Fruit fly (Drosophila melanogaster) whole organism, embryonic: ENCODE results near the gene lobo.

ENCODE experiments used
- B-H2 ChIP-seq: fragments of 200-800 bp; sonication (Bioruptor generic); optimal IDR thresholded peaks from 2 replicates; lab custom pipeline; 2018; ENCODE audit warnings: missing biosample characterization, mild to moderate bottlenecking, missing genetic modification characterization
- CG10979 ChIP-seq: fragments of 200-800 bp; sonication (Bioruptor generic); optimal IDR thresholded peaks from 2 replicates; lab custom pipeline; 2018; ENCODE audit warnings: missing biosample characterization, mild to moderate bottlenecking, missing genetic modification characterization, moderate library complexity
- CG11085 ChIP-seq: fragments of 200-800 bp; sonication (Bioruptor generic); IDR thresholded peaks from 2 replicates; pipeline ENCODE4 v1.3.6; 2022; ENCODE audit warnings: missing biosample characterization, missing genetic modification characterization
- CG11398 ChIP-seq: fragments of 200-800 bp; sonication (Bioruptor generic); optimal IDR thresholded peaks from 2 replicates; lab custom pipeline; 2016; ENCODE audit warnings: missing biosample characterization, missing genetic modification characterization
- CG11456 ChIP-seq: fragments of 200-800 bp; sonication (Bioruptor generic); IDR thresholded peaks from 3 replicates; pipeline ENCODE4 v1.3.6; 2022; ENCODE audit warnings: missing biosample characterization, missing genetic modification characterization
- CG11560 ChIP-seq: fragments of 200-800 bp; sonication (Bioruptor generic); IDR thresholded peaks from 3 replicates; pipeline ENCODE4 v1.3.6; 2022; ENCODE audit warnings: missing biosample characterization, missing genetic modification characterization
- CG12236 ChIP-seq: fragments of 200-800 bp; sonication (Bioruptor generic); optimal IDR thresholded peaks from 2 replicates; lab custom pipeline; 2016; ENCODE audit warnings: missing biosample characterization, missing genetic modification characterization
- CG12744 ChIP-seq: fragments of 200-800 bp; sonication (Bioruptor generic); optimal IDR thresholded peaks from 2 replicates; lab custom pipeline; 2016; ENCODE audit warnings: missing biosample characterization, missing genetic modification characterization
- CG13296 ChIP-seq: fragments of 200-800 bp; sonication (Bioruptor generic); optimal IDR thresholded peaks from 3 replicates; lab custom pipeline; 2018; ENCODE audit warnings: missing biosample characterization, mild to moderate bottlenecking, missing genetic modification characterization
- CG14965 ChIP-seq: fragments of 200-800 bp; sonication (Bioruptor generic); optimal IDR thresholded peaks from 2 replicates; lab custom pipeline; 2016; ENCODE audit warnings: missing biosample characterization, missing genetic modification characterization, borderline replicate concordance
- CG1647 ChIP-seq: fragments of 200-800 bp; sonication (Bioruptor generic); optimal IDR thresholded peaks from 3 replicates; lab custom pipeline; 2016; ENCODE audit warnings: missing biosample characterization, missing genetic modification characterization
- CG17359 ChIP-seq: fragments of 200-800 bp; sonication (Bioruptor generic); optimal IDR thresholded peaks from 3 replicates; lab custom pipeline; 2018; ENCODE audit warnings: missing biosample characterization, mild to moderate bottlenecking, missing genetic modification characterization, moderate library complexity
- CG18476 ChIP-seq: fragments of 200-800 bp; sonication (Bioruptor generic); optimal IDR thresholded peaks from 2 replicates; lab custom pipeline; 2016; ENCODE audit warnings: missing biosample characterization, mild to moderate bottlenecking, missing genetic modification characterization
- CG2202 ChIP-seq: fragments of 200-800 bp; sonication (Bioruptor generic); optimal IDR thresholded peaks from 2 replicates; lab custom pipeline; 2018; ENCODE audit warnings: missing biosample characterization, mild to moderate bottlenecking, missing genetic modification characterization
- CG31365 ChIP-seq: fragments of 200-800 bp; sonication (Bioruptor generic); optimal IDR thresholded peaks from 2 replicates; lab custom pipeline; 2018; ENCODE audit warnings: missing biosample characterization, mild to moderate bottlenecking, missing genetic modification characterization
- CG3281 ChIP-seq: fragments of 200-800 bp; sonication (Bioruptor generic); optimal IDR thresholded peaks from 3 replicates; lab custom pipeline; 2017; ENCODE audit warnings: missing biosample characterization, mild to moderate bottlenecking, missing genetic modification characterization
- CG34422 ChIP-seq: fragments of 200-800 bp; sonication (Bioruptor generic); IDR thresholded peaks from 3 replicates; pipeline ENCODE4 v1.3.6; 2022; ENCODE audit warnings: missing biosample characterization, missing genetic modification characterization
- CG3995 ChIP-seq: fragments of 200-800 bp; sonication (Bioruptor generic); optimal IDR thresholded peaks from 3 replicates; lab custom pipeline; 2016; ENCODE audit warnings: missing biosample characterization, missing genetic modification characterization
- CG4360 ChIP-seq: fragments of 200-800 bp; sonication (Bioruptor generic); IDR thresholded peaks from 2 replicates; pipeline ENCODE4 v1.3.6; 2022; ENCODE audit warnings: missing biosample characterization, missing genetic modification characterization
- CG5180 ChIP-seq: fragments of 200-800 bp; sonication (Bioruptor generic); optimal IDR thresholded peaks from 3 replicates; lab custom pipeline; 2017; ENCODE audit warnings: missing biosample characterization, missing genetic modification characterization, mild to moderate bottlenecking, moderate library complexity, missing genetic modification reagents
- CG6791 ChIP-seq: fragments of 200-800 bp; sonication (Bioruptor generic); IDR thresholded peaks from 3 replicates; pipeline ENCODE4 v1.3.6; 2022; ENCODE audit warnings: missing biosample characterization, missing genetic modification characterization; ENCODE audit not compliant: partially characterized antibody
- CG7987 ChIP-seq: fragments of 200-800 bp; sonication (Bioruptor generic); optimal IDR thresholded peaks from 2 replicates; lab custom pipeline; 2018; ENCODE audit warnings: missing biosample characterization, mild to moderate bottlenecking, missing genetic modification characterization, moderate library complexity
- CG9932 ChIP-seq: fragments of 200-800 bp; sonication (Bioruptor generic); IDR thresholded peaks from 2 replicates; pipeline ENCODE4 v1.3.6; 2022; ENCODE audit warnings: missing biosample characterization, missing genetic modification characterization
- Dll ChIP-seq: fragments of 200-800 bp; sonication (Bioruptor generic); IDR thresholded peaks from 4 replicates; pipeline ENCODE4 v1.3.6; 2022; ENCODE audit warnings: missing biosample characterization, missing genetic modification characterization; ENCODE audit not compliant: partially characterized antibody
- Ets97D ChIP-seq: fragments of 200-800 bp; sonication (Bioruptor generic); optimal IDR thresholded peaks from 3 replicates; lab custom pipeline; 2016; ENCODE audit warnings: missing biosample characterization, missing genetic modification characterization
- Mes4 ChIP-seq: fragments of 200-800 bp; sonication (Bioruptor generic); optimal IDR thresholded peaks from 2 replicates; lab custom pipeline; 2016; ENCODE audit warnings: missing biosample characterization, missing genetic modification characterization
- NC2α ChIP-seq: fragments of 200-800 bp; sonication (Bioruptor generic); optimal IDR thresholded peaks from 2 replicates; lab custom pipeline; 2016; ENCODE audit warnings: missing biosample characterization, missing genetic modification characterization
- Oaz ChIP-seq: fragments of 200-800 bp; sonication (Bioruptor generic); IDR thresholded peaks from 2 replicates; pipeline ENCODE4 v1.3.6; 2022; ENCODE audit warnings: missing biosample characterization, missing genetic modification characterization
- Poxn ChIP-seq: fragments of 200-800 bp; sonication (Bioruptor generic); IDR thresholded peaks from 2 replicates; pipeline ENCODE4 v1.3.6; 2022; ENCODE audit warnings: missing biosample characterization, missing genetic modification characterization
- Scr ChIP-seq: fragments of 200-800 bp; sonication (Bioruptor generic); IDR thresholded peaks from 2 replicates; pipeline ENCODE4 v1.3.6; 2022; ENCODE audit warnings: missing biosample characterization, missing genetic modification characterization; ENCODE audit not compliant: partially characterized antibody
- Ssrp ChIP-seq: fragments of 200-800 bp; sonication (Bioruptor generic); optimal IDR thresholded peaks from 2 replicates; lab custom pipeline; 2018; ENCODE audit warnings: missing biosample characterization, mild to moderate bottlenecking, missing genetic modification characterization, moderate library complexity
- Taf1 ChIP-seq: fragments of 200-800 bp; sonication (Bioruptor generic); IDR thresholded peaks from 2 replicates; pipeline ENCODE4 v1.3.6; 2022; ENCODE audit warnings: missing biosample characterization, missing genetic modification characterization
- Tbp ChIP-seq: fragments of >200 bp; optimal IDR thresholded peaks from 2 replicates; lab custom pipeline; 2018; ENCODE audit warnings: missing biosample characterization, missing genetic modification characterization
- Xbp1 ChIP-seq: fragments of 200-800 bp; sonication (Bioruptor generic); optimal IDR thresholded peaks from 3 replicates; lab custom pipeline; 2016; ENCODE audit warnings: missing biosample characterization, mild to moderate bottlenecking, missing genetic modification characterization
- ap ChIP-seq: fragments of 200-800 bp; sonication (Bioruptor generic); IDR thresholded peaks from 2 replicates; pipeline ENCODE4 v1.3.6; 2022; ENCODE audit warnings: missing biosample characterization, missing genetic modification characterization
- ase ChIP-seq: fragments of 200-800 bp; sonication (Bioruptor generic); IDR thresholded peaks from 3 replicates; pipeline ENCODE4 v1.3.6; 2022; ENCODE audit warnings: missing biosample characterization, missing genetic modification characterization
- chn ChIP-seq: fragments of 200-800 bp; sonication (Bioruptor generic); optimal IDR thresholded peaks from 2 replicates; lab custom pipeline; 2016; ENCODE audit warnings: missing biosample characterization, missing genetic modification characterization
- crc ChIP-seq: fragments of 200-800 bp; sonication (Bioruptor generic); optimal IDR thresholded peaks from 2 replicates; lab custom pipeline; 2016; ENCODE audit warnings: missing biosample characterization, missing genetic modification characterization
- emc ChIP-seq: fragments of 200-800 bp; sonication (Bioruptor generic); optimal IDR thresholded peaks from 2 replicates; lab custom pipeline; 2016; ENCODE audit warnings: missing biosample characterization, missing genetic modification characterization
- gsb-n ChIP-seq: fragments of 200-800 bp; sonication (Bioruptor generic); optimal IDR thresholded peaks from 3 replicates; lab custom pipeline; 2018; ENCODE audit warnings: missing biosample characterization, mild to moderate bottlenecking, missing genetic modification characterization
- hbn ChIP-seq: fragments of 200-800 bp; sonication (Bioruptor generic); IDR thresholded peaks from 2 replicates; pipeline ENCODE4 v1.3.6; 2022; ENCODE audit warnings: missing biosample characterization, missing genetic modification characterization; ENCODE audit not compliant: partially characterized antibody
- jing ChIP-seq: fragments of 200-800 bp; sonication (Bioruptor generic); optimal IDR thresholded peaks from 2 replicates; lab custom pipeline; 2018; ENCODE audit warnings: missing biosample characterization, mild to moderate bottlenecking, missing genetic modification characterization
- oc ChIP-seq: fragments of 200-800 bp; sonication (Bioruptor generic); optimal IDR thresholded peaks from 2 replicates; lab custom pipeline; 2018; ENCODE audit warnings: missing biosample characterization, mild to moderate bottlenecking, missing genetic modification characterization, moderate library complexity
- prd ChIP-seq, 3 experiments: fragments of >200 bp in 2 of 3; fragments of 200-800 bp in 1 of 3; sonication (Bioruptor generic) in 1 of 3; optimal IDR thresholded peaks in 2 of 3; IDR thresholded peaks in 1 of 3; 2 replicates in 2 of 3; 3 replicates in 1 of 3; pipeline versions ENCODE4 v1.3.6 to Lab custom; 2017 to 2022; ENCODE audit warnings: missing biosample characterization in 1 of 3, missing genetic modification characterization in 1 of 3
- pros ChIP-seq: fragments of 200-800 bp; sonication (Bioruptor generic); optimal IDR thresholded peaks from 3 replicates; lab custom pipeline; 2019; ENCODE audit warnings: missing biosample characterization, mild to moderate bottlenecking, missing genetic modification characterization, moderate library complexity
- trh ChIP-seq: fragments of 200-800 bp; sonication (Bioruptor generic); optimal IDR thresholded peaks from 2 replicates; lab custom pipeline; 2016; ENCODE audit warnings: missing biosample characterization, missing genetic modification characterization
- twi ChIP-seq: fragments of 200-800 bp; optimal IDR thresholded peaks from 2 replicates; lab custom pipeline; 2019; ENCODE audit warnings: missing biosample characterization, mild to moderate bottlenecking, missing genetic modification characterization, moderate library complexity
- unc-4 ChIP-seq: fragments of 200-800 bp; sonication (Bioruptor generic); IDR thresholded peaks from 2 replicates; pipeline ENCODE4 v1.3.6; 2022; ENCODE audit warnings: missing biosample characterization, missing genetic modification characterization; ENCODE audit not compliant: partially characterized antibody
- zen ChIP-seq: fragments of 200-800 bp; sonication (Bioruptor generic); optimal IDR thresholded peaks from 3 replicates; lab custom pipeline; 2018; ENCODE audit warnings: missing biosample characterization, mild to moderate bottlenecking, missing genetic modification characterization, moderate library complexity

lobo gene

DNA sequence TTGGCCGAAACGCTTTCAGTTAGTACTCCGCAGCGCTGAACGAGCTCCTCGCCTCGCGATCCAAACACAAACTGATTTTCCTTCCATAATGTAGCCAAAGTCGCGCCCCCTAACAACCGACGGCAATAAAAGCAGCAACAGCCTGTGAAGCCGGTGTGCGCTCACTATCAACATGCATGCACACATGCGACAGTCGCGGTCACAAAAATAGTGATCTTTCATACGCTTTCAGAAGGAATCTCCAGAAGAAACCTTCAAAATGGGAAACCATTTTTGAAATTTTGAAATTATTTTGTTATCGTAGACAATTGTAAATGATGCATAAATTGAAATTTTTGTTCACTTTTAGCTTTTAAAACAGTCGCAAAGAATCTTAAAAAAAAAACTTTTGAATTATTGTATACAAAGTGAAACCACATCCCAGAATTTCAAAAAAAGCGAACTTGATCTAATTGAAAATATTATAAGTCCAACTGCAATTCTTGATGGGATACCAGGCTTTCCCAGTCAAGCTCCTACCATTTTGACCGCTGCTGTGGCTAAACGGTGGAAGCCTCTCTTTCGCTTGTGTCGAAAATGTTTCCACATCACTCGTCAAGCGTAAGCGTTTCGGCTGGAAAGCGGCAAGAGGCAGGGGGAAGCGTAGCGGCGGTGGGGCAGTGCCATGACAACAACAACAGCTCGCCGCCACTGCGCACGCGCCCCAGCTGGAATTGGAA lies 38.9 kb upstream of the lobo start, which contains the start of gene Cad96Cb (continued):
- TF ChIP-seq Poxn (GFP tag; lab: Robert Waterston, UW): no peak
- peak; percentile 85 for TF ChIP-seq Mes4 (GFP tag; lab: Kevin White, UChicago)
- peak; percentile 41; the same call in 2 of the 3 replicates for TF ChIP-seq CG34422 (GFP tag; lab: Robert Waterston, UW)
- TF ChIP-seq Xbp1 (GFP tag; lab: Kevin White, UChicago): peak; percentile 77
- peak; percentile 69 for TF ChIP-seq CG12744 (GFP tag; lab: Kevin White, UChicago)
- peak; percentile 59 for TF ChIP-seq crc
- TF ChIP-seq NC2α: peak; percentile 62
- TF ChIP-seq CG6791 (GFP tag; lab: Robert Waterston, UW): no peak
- peak; percentile 40 for TF ChIP-seq CG14965 (GFP tag; lab: Kevin White, UChicago)
- peak; percentile 38 for TF ChIP-seq jing (GFP tag; lab: Kevin White, UChicago)
- peak; percentile 28 for TF ChIP-seq Ets97D (GFP tag; lab: Kevin White, UChicago)
- no peak for TF ChIP-seq CG3281 (GFP tag; lab: Kevin White, UChicago)
- no peak for TF ChIP-seq Taf1 (GFP tag; lab: Robert Waterston, UW)
- TF ChIP-seq CG1647 (GFP tag; lab: Kevin White, UChicago): peak; percentile 32
- TF ChIP-seq CG12236 (GFP tag; lab: Kevin White, UChicago): peak; percentile 83
- peak; percentile 49 for TF ChIP-seq emc (GFP tag; lab: Kevin White, UChicago)
- TF ChIP-seq CG18476: peak; percentile 80
- TF ChIP-seq CG3995 (GFP tag; lab: Kevin White, UChicago): peak; percentile 5
- peak; percentile 57 for TF ChIP-seq zen
- no peak for TF ChIP-seq CG11456 (GFP tag; lab: Robert Waterston, UW)
- TF ChIP-seq Tbp: no peak
- TF ChIP-seq oc (tag; lab: Kevin White, UChicago): peak; percentile 34
- TF ChIP-seq CG11085: no peak
- no peak for TF ChIP-seq unc-4
- TF ChIP-seq Scr (GFP tag; lab: Robert Waterston, UW): no peak
- peak; percentile 86 for TF ChIP-seq gsb-n (tag; lab: Kevin White, UChicago)
- peak; percentile 43; the same call in 1 of the 2 replicates for TF ChIP-seq ap (GFP tag; lab: Robert Waterston, UW)
- no peak for TF ChIP-seq CG31365 (tag; lab: Kevin White, UChicago)
- TF ChIP-seq Ssrp (tag; lab: Kevin White, UChicago): peak; percentile 90
- TF ChIP-seq ase (GFP tag; lab: Robert Waterston, UW): peak; percentile 35; the same call in 1 of the 3 replicates
- TF ChIP-seq CG13296: peak; percentile 67
- 0 out of 4 replicates have a peak, but pooled peaks have one; percentile 21 for TF ChIP-seq Dll
- TF ChIP-seq B-H2 (GFP tag; lab: Kevin White, UChicago): no peak
- peak; percentile 48 for TF ChIP-seq CG2202 (tag; lab: Kevin White, UChicago)
- TF ChIP-seq pros: no peak
- TF ChIP-seq CG7987 (GFP tag; lab: Kevin White, UChicago): no peak
- TF ChIP-seq chn (GFP tag; lab: Kevin White, UChicago): peak; percentile 65
- peak; percentile 83 for TF ChIP-seq CG17359 (tag; lab: Kevin White, UChicago)
- no peak for TF ChIP-seq hbn
- TF ChIP-seq CG10979 (tag; lab: Kevin White, UChicago): peak; percentile 94
- peak; percentile 78 for TF ChIP-seq twi (tag; lab: Kevin White, UChicago)
- no peak for TF ChIP-seq CG9932 (GFP tag; lab: Robert Waterston, UW)
- TF ChIP-seq CG5180 (GFP tag; lab: Kevin White, UChicago): peak; percentile 79
- TF ChIP-seq trh (GFP tag; lab: Kevin White, UChicago): peak; percentile 6
- peak; percentile 69 for TF ChIP-seq CG11398 (GFP tag; lab: Kevin White, UChicago)
- TF ChIP-seq prd (optimal IDR thresholded peaks at IDR 0.05; lab: Kevin White, UChicago): no peak
- TF ChIP-seq prd (GFP tag; IDR thresholded peaks at IDR 0.05; lab: Robert Waterston, UW): peak; percentile 75
- TF ChIP-seq CG11560 (tag; lab: Robert Waterston, UW): no peak
- 0 out of 2 replicates have a peak, but pooled peaks have one; percentile 42 for TF ChIP-seq Oaz (GFP tag; lab: Robert Waterston, UW)
- peak; percentile 94 for TF ChIP-seq CG4360 (GFP tag; lab: Robert Waterston, UW)
